Fruit fly (Drosophila melanogaster) whole organism, embryonic: ENCODE data around the gene Cdc23.

Experiments
- Adf1 ChIP-seq: fragments of 200-800 bp; sonication (Bioruptor generic); IDR thresholded peaks from 2 replicates; pipeline ENCODE4 v1.3.6; 2022; ENCODE audit warnings: missing biosample characterization, missing genetic modification characterization
- Aef1 ChIP-seq: fragments of 200-800 bp; sonication (Bioruptor generic); IDR thresholded peaks from 3 replicates; pipeline ENCODE4 v1.3.6; 2022; ENCODE audit warnings: missing biosample characterization, missing genetic modification characterization
- Blimp-1 ChIP-seq: fragments of 200-800 bp; sonication (Bioruptor generic); optimal IDR thresholded peaks from 3 replicates; lab custom pipeline; 2018; ENCODE audit warnings: missing biosample characterization, missing genetic modification characterization, mild to moderate bottlenecking, moderate library complexity, missing genetic modification reagents
- CG10147 ChIP-seq: fragments of 200-800 bp; sonication (Bioruptor generic); optimal IDR thresholded peaks from 2 replicates; lab custom pipeline; 2019; ENCODE audit warnings: missing biosample characterization, mild to moderate bottlenecking, missing genetic modification characterization, moderate library complexity
- CG10543 ChIP-seq: fragments of 200-800 bp; sonication (Bioruptor generic); optimal IDR thresholded peaks from 3 replicates; lab custom pipeline; 2017; ENCODE audit warnings: missing biosample characterization, mild to moderate bottlenecking, missing genetic modification characterization, moderate library complexity
- CG12744 ChIP-seq: fragments of 200-800 bp; sonication (Bioruptor generic); optimal IDR thresholded peaks from 2 replicates; lab custom pipeline; 2016; ENCODE audit warnings: missing biosample characterization, missing genetic modification characterization
- CG14860 ChIP-seq: fragments of 200-800 bp; sonication (Bioruptor generic); IDR thresholded peaks from 3 replicates; pipeline ENCODE4 v1.3.6; 2022; ENCODE audit warnings: missing biosample characterization, missing genetic modification characterization; ENCODE audit not compliant: partially characterized antibody
- CG15601 ChIP-seq: fragments of 200-800 bp; sonication (Bioruptor generic); optimal IDR thresholded peaks from 3 replicates; lab custom pipeline; 2019; ENCODE audit warnings: missing biosample characterization, mild to moderate bottlenecking, missing genetic modification characterization, moderate library complexity
- CG16815 ChIP-seq: fragments of 200-800 bp; sonication (Bioruptor generic); optimal IDR thresholded peaks from 3 replicates; lab custom pipeline; 2017; ENCODE audit warnings: missing biosample characterization, mild to moderate bottlenecking, missing genetic modification characterization
- CG18011 ChIP-seq: fragments of 200-800 bp; sonication (Bioruptor generic); optimal IDR thresholded peaks from 2 replicates; lab custom pipeline; 2017; ENCODE audit warnings: missing biosample characterization, missing genetic modification characterization, mild to moderate bottlenecking, moderate library complexity, missing genotype
- CG18262 ChIP-seq: fragments of 200-800 bp; optimal IDR thresholded peaks from 3 replicates; lab custom pipeline; 2019; ENCODE audit warnings: missing biosample characterization, mild to moderate bottlenecking, missing genetic modification characterization, moderate library complexity
- CG2129 ChIP-seq: fragments of 200-800 bp; sonication (Bioruptor generic); IDR thresholded peaks from 2 replicates; pipeline ENCODE4 v1.3.6; 2022; ENCODE audit warnings: missing biosample characterization, missing genetic modification characterization; ENCODE audit not compliant: partially characterized antibody
- CG2678 ChIP-seq: fragments of 200-800 bp; sonication (Bioruptor generic); optimal IDR thresholded peaks from 3 replicates; lab custom pipeline; 2019; ENCODE audit warnings: missing biosample characterization, mild to moderate bottlenecking, missing genetic modification characterization, moderate library complexity
- CG3065 ChIP-seq: fragments of 200-800 bp; sonication (Bioruptor generic); optimal IDR thresholded peaks from 2 replicates; lab custom pipeline; 2016; ENCODE audit warnings: missing biosample characterization, missing genetic modification characterization
- CG3163 ChIP-seq: fragments of 200-800 bp; sonication (Bioruptor generic); optimal IDR thresholded peaks from 3 replicates; lab custom pipeline; 2016; ENCODE audit warnings: missing biosample characterization, missing genetic modification characterization
- CG42726 ChIP-seq: fragments of 200-800 bp; sonication (Bioruptor generic); IDR thresholded peaks from 2 replicates; pipeline ENCODE4 v1.3.6; 2022; ENCODE audit warnings: missing biosample characterization, missing genetic modification characterization; ENCODE audit not compliant: partially characterized antibody
- CG5180 ChIP-seq: fragments of 200-800 bp; sonication (Bioruptor generic); optimal IDR thresholded peaks from 3 replicates; lab custom pipeline; 2017; ENCODE audit warnings: missing biosample characterization, missing genetic modification characterization, mild to moderate bottlenecking, moderate library complexity, missing genetic modification reagents
- CG6683 ChIP-seq: fragments of 200-800 bp; sonication (Bioruptor generic); optimal IDR thresholded peaks from 2 replicates; lab custom pipeline; 2017; ENCODE audit warnings: missing biosample characterization, mild to moderate bottlenecking, missing genetic modification characterization, missing genetic modification reagents
- CG6791 ChIP-seq: fragments of 200-800 bp; sonication (Bioruptor generic); IDR thresholded peaks from 3 replicates; pipeline ENCODE4 v1.3.6; 2022; ENCODE audit warnings: missing biosample characterization, missing genetic modification characterization; ENCODE audit not compliant: partially characterized antibody
- CG7745 ChIP-seq: fragments of 200-800 bp; sonication (Bioruptor generic); optimal IDR thresholded peaks from 2 replicates; lab custom pipeline; 2018; ENCODE audit warnings: missing biosample characterization, mild to moderate bottlenecking, missing genetic modification characterization, moderate library complexity
- Dll ChIP-seq: fragments of 200-800 bp; sonication (Bioruptor generic); IDR thresholded peaks from 4 replicates; pipeline ENCODE4 v1.3.6; 2022; ENCODE audit warnings: missing biosample characterization, missing genetic modification characterization; ENCODE audit not compliant: partially characterized antibody
- Doc3 ChIP-seq: fragments of 200-800 bp; sonication (Bioruptor generic); IDR thresholded peaks from 3 replicates; pipeline ENCODE4 v1.3.6; 2022; ENCODE audit warnings: missing biosample characterization, missing genetic modification characterization; ENCODE audit not compliant: partially characterized antibody
- Dp ChIP-seq: fragments of 200-800 bp; sonication (Bioruptor generic); optimal IDR thresholded peaks from 2 replicates; lab custom pipeline; 2018; ENCODE audit warnings: missing biosample characterization, mild to moderate bottlenecking, missing genetic modification characterization, moderate library complexity
- Hr39 ChIP-seq: fragments of >200 bp; optimal IDR thresholded peaks from 2 replicates; lab custom pipeline; 2017
- Jarid2 ChIP-seq: fragments of 200-800 bp; sonication (Bioruptor generic); optimal IDR thresholded peaks from 3 replicates; lab custom pipeline; 2017; ENCODE audit warnings: mild to moderate bottlenecking, missing biosample characterization, missing genetic modification reagents, missing genetic modification characterization
- Lhr ChIP-seq: fragments of 200-800 bp; sonication (Bioruptor generic); optimal IDR thresholded peaks from 3 replicates; lab custom pipeline; 2017; ENCODE audit warnings: mild to moderate bottlenecking, missing biosample characterization, missing genetic modification reagents, missing genetic modification characterization
- Opbp ChIP-seq: fragments of 200-800 bp; sonication (Bioruptor generic); IDR thresholded peaks from 3 replicates; pipeline ENCODE4 v1.3.6; 2022; ENCODE audit warnings: missing biosample characterization, missing genetic modification characterization; ENCODE audit not compliant: partially characterized antibody
- Rx ChIP-seq: fragments of 200-800 bp; sonication (Bioruptor generic); IDR thresholded peaks from 2 replicates; pipeline ENCODE4 v1.3.6; 2022; ENCODE audit warnings: missing biosample characterization, missing genetic modification characterization
- Sry-δ ChIP-seq: fragments of 200-800 bp; sonication (Bioruptor generic); optimal IDR thresholded peaks from 2 replicates; lab custom pipeline; 2016; ENCODE audit warnings: missing biosample characterization, missing genetic modification characterization
- bbx ChIP-seq: fragments of 200-800 bp; sonication (Bioruptor generic); IDR thresholded peaks from 2 replicates; pipeline ENCODE4 v1.3.6; 2022; ENCODE audit warnings: missing biosample characterization, missing genetic modification characterization; ENCODE audit not compliant: partially characterized antibody
- chinmo ChIP-seq: fragments of 200-800 bp; sonication (Bioruptor generic); IDR thresholded peaks from 4 replicates; pipeline ENCODE4 v1.3.6; 2022; ENCODE audit warnings: missing biosample characterization, missing genetic modification characterization; ENCODE audit not compliant: partially characterized antibody
- chm ChIP-seq: fragments of 200-800 bp; sonication (Bioruptor generic); IDR thresholded peaks from 2 replicates; pipeline ENCODE4 v1.3.6; 2022; ENCODE audit warnings: missing biosample characterization, missing genetic modification characterization
- exex ChIP-seq: fragments of 200-800 bp; sonication (Bioruptor generic); optimal IDR thresholded peaks from 4 replicates; lab custom pipeline; 2018; ENCODE audit warnings: missing biosample characterization, mild to moderate bottlenecking, missing genetic modification characterization, moderate library complexity
- fd96Cb ChIP-seq: fragments of 200-800 bp; sonication (Bioruptor generic); optimal IDR thresholded peaks from 2 replicates; lab custom pipeline; 2018; ENCODE audit warnings: missing biosample characterization, mild to moderate bottlenecking, missing genetic modification characterization, moderate library complexity
- hbn ChIP-seq: fragments of 200-800 bp; sonication (Bioruptor generic); IDR thresholded peaks from 2 replicates; pipeline ENCODE4 v1.3.6; 2022; ENCODE audit warnings: missing biosample characterization, missing genetic modification characterization; ENCODE audit not compliant: partially characterized antibody
- jumu ChIP-seq: fragments of 200-800 bp; sonication (Bioruptor generic); optimal IDR thresholded peaks from 3 replicates; lab custom pipeline; 2016; ENCODE audit warnings: missing biosample characterization, missing genetic modification characterization
- lbe ChIP-seq: fragments of 200-800 bp; sonication (Bioruptor generic); optimal IDR thresholded peaks from 2 replicates; lab custom pipeline; 2016; ENCODE audit warnings: missing biosample characterization, mild to moderate bottlenecking, missing genetic modification characterization
- nerfin-2 ChIP-seq: fragments of 200-800 bp; sonication (Bioruptor generic); IDR thresholded peaks from 2 replicates; pipeline ENCODE4 v1.3.6; 2022; ENCODE audit warnings: missing biosample characterization, missing genetic modification characterization; ENCODE audit not compliant: partially characterized antibody
- peb ChIP-seq: fragments of 200-800 bp; sonication (Bioruptor generic); IDR thresholded peaks from 2 replicates; pipeline ENCODE4 v1.3.6; 2022; ENCODE audit warnings: missing biosample characterization, missing genetic modification characterization
- salm ChIP-seq: fragments of 200-800 bp; sonication (Bioruptor generic); optimal IDR thresholded peaks from 2 replicates; lab custom pipeline; 2018; ENCODE audit warnings: missing biosample characterization, mild to moderate bottlenecking, missing genetic modification characterization
- schlank ChIP-seq: fragments of 200-800 bp; sonication (Bioruptor generic); optimal IDR thresholded peaks from 2 replicates; lab custom pipeline; 2018; ENCODE audit warnings: missing biosample characterization, mild to moderate bottlenecking, missing genetic modification characterization
- sna ChIP-seq: fragments of 200-800 bp; sonication (Bioruptor generic); IDR thresholded peaks from 2 replicates; pipeline ENCODE4 v1.3.6; 2022; ENCODE audit warnings: missing biosample characterization, missing genetic modification characterization; ENCODE audit not compliant: partially characterized antibody
- stc ChIP-seq: fragments of 200-800 bp; sonication (Bioruptor generic); IDR thresholded peaks from 2 replicates; pipeline ENCODE4 v1.3.6; 2022; ENCODE audit warnings: missing biosample characterization, missing genetic modification characterization
- stwl ChIP-seq: fragments of 200-800 bp; sonication (Bioruptor generic); optimal IDR thresholded peaks from 3 replicates; lab custom pipeline; 2018; ENCODE audit warnings: missing biosample characterization, mild to moderate bottlenecking, missing genetic modification characterization, moderate library complexity
- tup ChIP-seq: fragments of 200-800 bp; sonication (Bioruptor generic); optimal IDR thresholded peaks from 2 replicates; lab custom pipeline; 2016; ENCODE audit warnings: missing biosample characterization, mild to moderate bottlenecking, missing genetic modification characterization, moderate library complexity
- vnd ChIP-seq: fragments of 200-800 bp; sonication (Bioruptor generic); IDR thresholded peaks from 3 replicates; pipeline ENCODE4 v1.3.6; 2022; ENCODE audit warnings: missing biosample characterization, missing genetic modification characterization; ENCODE audit not compliant: partially characterized antibody
- wek ChIP-seq: fragments of 200-800 bp; sonication (Bioruptor generic); optimal IDR thresholded peaks from 3 replicates; lab custom pipeline; 2018; ENCODE audit warnings: missing biosample characterization, mild to moderate bottlenecking, missing genetic modification characterization, moderate library complexity
- zfh2 ChIP-seq: fragments of 200-800 bp; sonication (Bioruptor generic); optimal IDR thresholded peaks from 2 replicates; lab custom pipeline; 2016; ENCODE audit warnings: missing biosample characterization, missing genetic modification characterization

Gene Cdc23

dm6 chr2L:20427401-20427800 lies 31.7 kb upstream of the Cdc23 start (continued):
- TF ChIP-seq CG5180 (peak; percentile 74), CG2678 (no peak), CG42726 (GFP tag; lab: Robert Waterston, UW) (no peak), salm (tag; lab: Kevin White, UChicago) (no peak), vnd (GFP tag; lab: Robert Waterston, UW) (peak; percentile 76), CG15601 (tag; lab: Kevin White, UChicago) (no peak), CG10147 (GFP tag; lab: Kevin White, UChicago) (no peak), nerfin-2 (peak; percentile 89), jumu (GFP tag; lab: Kevin White, UChicago) (no peak), hbn (peak; percentile 51; the same call in 1 of the 2 replicates), peb (GFP tag; lab: Robert Waterston, UW) (no peak), tup (GFP tag; lab: Kevin White, UChicago) (no peak), Dp (GFP tag; lab: Kevin White, UChicago) (peak; percentile 79), bbx (GFP tag; lab: Robert Waterston, UW) (peak; percentile 66), CG16815 (GFP tag; lab: Kevin White, UChicago) (no peak), CG2129 (GFP tag; lab: Robert Waterston, UW) (no peak), CG14860 (GFP tag; lab: Robert Waterston, UW) (peak; percentile 74), Rx (no peak), CG3065 (no peak), chinmo (GFP tag; lab: Robert Waterston, UW) (0 out of 4 replicates have a peak, but pooled peaks have one; percentile 53), CG7745 (no peak), CG3163 (GFP tag; lab: Kevin White, UChicago) (no peak), CG18262 (tag; lab: Kevin White, UChicago) (no peak), CG6791 (peak; percentile 79), exex (tag; lab: Kevin White, UChicago) (no peak), fd96Cb (tag; lab: Kevin White, UChicago) (no peak), zfh2 (GFP tag; lab: Kevin White, UChicago) (no peak), sna (GFP tag; lab: Robert Waterston, UW) (peak; percentile 79), Aef1 (GFP tag; lab: Robert Waterston, UW) (no peak), chm (GFP tag; lab: Robert Waterston, UW) (no peak), Opbp (GFP tag; lab: Robert Waterston, UW) (peak; percentile 47; the same call in 1 of the 3 replicates), schlank (tag; lab: Kevin White, UChicago) (no peak), lbe (GFP tag; lab: Kevin White, UChicago) (no peak), CG12744 (GFP tag; lab: Kevin White, UChicago) (no peak), CG18011 (GFP tag; lab: Kevin White, UChicago) (no peak), CG10543 (no peak), CG6683 (GFP tag; lab: Kevin White, UChicago) (no peak), Sry-δ (GFP tag; lab: Kevin White, UChicago) (peak; percentile 24), Hr39 (no peak), Blimp-1 (GFP tag; lab: Kevin White, UChicago) (no peak), Adf1 (GFP tag; lab: Robert Waterston, UW) (no peak), Jarid2 (GFP tag; lab: Kevin White, UChicago) (no peak), Doc3 (GFP tag; lab: Robert Waterston, UW) (peak; percentile 82), wek (GFP tag; lab: Kevin White, UChicago) (no peak), stwl (tag; lab: Kevin White, UChicago) (peak; percentile 26), Lhr (GFP tag; lab: Kevin White, UChicago) (peak; percentile 6), Dll (GFP tag; lab: Robert Waterston, UW) (peak; percentile 84), stc (no peak)
